Worm (Caenorhabditis elegans): ENCODE results near the gene F37B4.15.

ce11 chrV:2892976-2893375, 949 bp downstream of the F37B4.15 start, which contains the start of gene srh-127:
- TF ChIP-seq him-1 (tag; optimal IDR thresholded peaks at IDR 0.05): no peak
- TF ChIP-seq W03F9.2 (tag; optimal IDR thresholded peaks at IDR 0.05): no peak
